Worm (Caenorhabditis elegans) whole organism, late embryonic: ENCODE results near the gene F09C12.8.
A peak's percentile ranks its signal among the peaks of the same experiment; 100 is the strongest.

Experiments
- C08G9.2 ChIP-seq: sonication (generic microtip); optimal IDR thresholded peaks from 2 replicates; lab custom pipeline; 2016; ENCODE audit warnings: mild to moderate bottlenecking, missing genetic modification characterization, moderate library complexity, missing compliant biosample characterization
- C38D4.7 ChIP-seq: fragments of 200-800 bp; sonication (Bioruptor generic); optimal IDR thresholded peaks from 2 replicates; lab custom pipeline; 2018; ENCODE audit warnings: mild to moderate bottlenecking, missing genetic modification characterization, moderate library complexity, missing compliant biosample characterization
- F13H6.1 ChIP-seq: sonication (generic microtip); optimal IDR thresholded peaks from 2 replicates; lab custom pipeline; 2016; ENCODE audit warnings: missing genetic modification characterization, missing compliant biosample characterization
- K02D7.2 ChIP-seq: sonication (generic microtip); optimal IDR thresholded peaks from 2 replicates; lab custom pipeline; 2017; ENCODE audit warnings: mild to moderate bottlenecking, missing genetic modification characterization, missing compliant biosample characterization
- T23F11.4 ChIP-seq: fragments of 200-800 bp; sonication (Bioruptor generic); optimal IDR thresholded peaks from 2 replicates; lab custom pipeline; 2018; ENCODE audit warnings: mild to moderate bottlenecking, missing genetic modification characterization, missing compliant biosample characterization
- Y22D7AL.16 ChIP-seq: sonication (generic microtip); optimal IDR thresholded peaks from 2 replicates; lab custom pipeline; 2016; ENCODE audit warnings: missing genetic modification characterization, missing compliant biosample characterization
- ahr-1 ChIP-seq: sonication (generic microtip); optimal IDR thresholded peaks from 2 replicates; lab custom pipeline; 2016; ENCODE audit warnings: missing genetic modification characterization, missing compliant biosample characterization
- ama-1 ChIP-seq: fragments of 150-350 bp; optimal IDR thresholded peaks from 2 replicates; lab custom pipeline; 2014
- ceh-14 ChIP-seq: sonication (generic microtip); optimal IDR thresholded peaks from 2 replicates; lab custom pipeline; 2016; ENCODE audit warnings: missing genotype, missing genetic modification characterization, missing compliant biosample characterization
- ceh-18 ChIP-seq: sonication (generic microtip); optimal IDR thresholded peaks from 2 replicates; lab custom pipeline; 2016; ENCODE audit warnings: missing genetic modification characterization, missing compliant biosample characterization
- ceh-2 ChIP-seq: sonication (generic microtip); optimal IDR thresholded peaks from 2 replicates; lab custom pipeline; 2016; ENCODE audit warnings: missing genotype, missing genetic modification characterization, missing compliant biosample characterization
- ceh-22 ChIP-seq: sonication (generic microtip); optimal IDR thresholded peaks from 2 replicates; lab custom pipeline; 2017; ENCODE audit warnings: missing biosample characterization, missing genetic modification characterization
- ceh-24 ChIP-seq: sonication (generic microtip); optimal IDR thresholded peaks from 2 replicates; lab custom pipeline; 2016; ENCODE audit warnings: mild to moderate bottlenecking, missing genetic modification characterization, missing compliant biosample characterization
- ceh-30 ChIP-seq: fragments of 150-350 bp; optimal IDR thresholded peaks from 2 replicates; lab custom pipeline; 2014; ENCODE audit warnings: missing biosample characterization, missing genetic modification characterization
- ceh-48 ChIP-seq: sonication (generic microtip); optimal IDR thresholded peaks from 2 replicates; lab custom pipeline; 2016; ENCODE audit warnings: missing genetic modification characterization, inconsistent platforms, missing compliant biosample characterization
- ceh-9 ChIP-seq: sonication (generic microtip); optimal IDR thresholded peaks from 2 replicates; lab custom pipeline; 2016; ENCODE audit warnings: mild to moderate bottlenecking, missing genetic modification characterization, inconsistent platforms, missing compliant biosample characterization
- che-1 ChIP-seq: sonication (generic microtip); optimal IDR thresholded peaks from 2 replicates; lab custom pipeline; 2016; ENCODE audit warnings: mild to moderate bottlenecking, missing genetic modification characterization, missing compliant biosample characterization
- dmd-4 ChIP-seq: sonication (generic microtip); optimal IDR thresholded peaks from 2 replicates; lab custom pipeline; 2016; ENCODE audit warnings: borderline replicate concordance, missing genetic modification characterization, missing compliant biosample characterization
- dve-1 ChIP-seq: sonication (generic microtip); optimal IDR thresholded peaks from 2 replicates; lab custom pipeline; 2017; ENCODE audit warnings: antibody characterized with exemption, mild to moderate bottlenecking, missing genetic modification characterization, missing compliant biosample characterization
- elt-2 ChIP-seq: sonication (generic microtip); optimal IDR thresholded peaks from 2 replicates; lab custom pipeline; 2016; ENCODE audit warnings: missing genetic modification reagents, missing genetic modification characterization, missing compliant biosample characterization
- elt-4 ChIP-seq: sonication (generic microtip); optimal IDR thresholded peaks from 2 replicates; lab custom pipeline; 2016; ENCODE audit warnings: missing genetic modification characterization, missing compliant biosample characterization
- ets-4 ChIP-seq: sonication (generic microtip); optimal IDR thresholded peaks from 2 replicates; lab custom pipeline; 2016; ENCODE audit warnings: missing genetic modification characterization, missing compliant biosample characterization
- eyg-1 ChIP-seq: sonication (generic microtip); optimal IDR thresholded peaks from 2 replicates; lab custom pipeline; 2016; ENCODE audit warnings: missing genotype, missing genetic modification characterization, missing compliant biosample characterization
- fax-1 ChIP-seq: sonication (generic microtip); optimal IDR thresholded peaks from 2 replicates; lab custom pipeline; 2016; ENCODE audit warnings: missing genotype, missing genetic modification characterization, missing compliant biosample characterization
- fkh-10 ChIP-seq: fragments of 150-350 bp; optimal IDR thresholded peaks from 2 replicates; lab custom pipeline; 2014; ENCODE audit warnings: missing biosample characterization, missing genetic modification reagents, missing genetic modification characterization
- gmeb-2 ChIP-seq: sonication (generic microtip); optimal IDR thresholded peaks from 2 replicates; lab custom pipeline; 2016; ENCODE audit warnings: missing genetic modification characterization, inconsistent platforms, missing compliant biosample characterization
- hlh-13 ChIP-seq: fragments of 200-800 bp; sonication (Bioruptor generic); optimal IDR thresholded peaks from 2 replicates; lab custom pipeline; 2018; ENCODE audit warnings: mild to moderate bottlenecking, missing genetic modification characterization, missing compliant biosample characterization
- hlh-15 ChIP-seq: sonication (generic microtip); optimal IDR thresholded peaks from 2 replicates; lab custom pipeline; 2016; ENCODE audit warnings: missing genetic modification characterization, missing compliant biosample characterization
- hlh-6 ChIP-seq: sonication (generic microtip); optimal IDR thresholded peaks from 2 replicates; lab custom pipeline; 2016; ENCODE audit warnings: missing genotype, missing genetic modification characterization, missing compliant biosample characterization
- lin-11 ChIP-seq: fragments of 200-800 bp; sonication (Bioruptor generic); optimal IDR thresholded peaks from 2 replicates; lab custom pipeline; 2018; ENCODE audit warnings: mild to moderate bottlenecking, missing genetic modification characterization, missing compliant biosample characterization
- madf-2 ChIP-seq: sonication (generic microtip); optimal IDR thresholded peaks from 2 replicates; lab custom pipeline; 2017; ENCODE audit warnings: missing genetic modification characterization, missing compliant biosample characterization
- mec-3 ChIP-seq: sonication (generic microtip); optimal IDR thresholded peaks from 2 replicates; lab custom pipeline; 2016; ENCODE audit warnings: borderline replicate concordance, missing genetic modification characterization, missing compliant biosample characterization
- nfya-1 ChIP-seq: sonication (generic microtip); optimal IDR thresholded peaks from 2 replicates; lab custom pipeline; 2017; ENCODE audit warnings: missing genetic modification characterization, mild to moderate bottlenecking, missing compliant biosample characterization, antibody characterized with exemption, moderate library complexity
- nhr-11 ChIP-seq: fragments of 150-350 bp; optimal IDR thresholded peaks from 2 replicates; lab custom pipeline; 2014; ENCODE audit warnings: missing biosample characterization, missing genetic modification characterization
- nhr-232 ChIP-seq: sonication (generic microtip); optimal IDR thresholded peaks from 2 replicates; lab custom pipeline; 2016; ENCODE audit warnings: missing genetic modification characterization, missing compliant biosample characterization
- npax-4 ChIP-seq: sonication (generic microtip); optimal IDR thresholded peaks from 2 replicates; lab custom pipeline; 2016; ENCODE audit warnings: missing genetic modification characterization, missing compliant biosample characterization
- odd-2 ChIP-seq: sonication (generic microtip); optimal IDR thresholded peaks from 2 replicates; lab custom pipeline; 2017; ENCODE audit warnings: antibody characterized with exemption, mild to moderate bottlenecking, missing genetic modification characterization, missing compliant biosample characterization
- pat-9 ChIP-seq: fragments of 200-800 bp; sonication (Bioruptor generic); optimal IDR thresholded peaks from 2 replicates; lab custom pipeline; 2018; ENCODE audit warnings: mild to moderate bottlenecking, missing genetic modification characterization, moderate library complexity, missing compliant biosample characterization
- pax-1 ChIP-seq: fragments of 150-350 bp; optimal IDR thresholded peaks from 2 replicates; lab custom pipeline; 2014; ENCODE audit warnings: missing biosample characterization, missing genetic modification characterization
- pha-2 ChIP-seq: sonication (generic microtip); optimal IDR thresholded peaks from 2 replicates; lab custom pipeline; 2017; ENCODE audit warnings: mild to moderate bottlenecking, missing genetic modification characterization, missing compliant biosample characterization
- pqm-1 ChIP-seq: sonication (generic microtip); optimal IDR thresholded peaks from 2 replicates; lab custom pipeline; 2016; ENCODE audit warnings: missing genetic modification characterization, missing compliant biosample characterization
- pros-1 ChIP-seq: fragments of 150-350 bp; optimal IDR thresholded peaks from 2 replicates; lab custom pipeline; 2014; ENCODE audit warnings: missing biosample characterization, missing genetic modification reagents, missing genetic modification characterization
- rnt-1 ChIP-seq: sonication (generic microtip); optimal IDR thresholded peaks from 2 replicates; lab custom pipeline; 2016; ENCODE audit warnings: missing genetic modification characterization, missing compliant biosample characterization
- sdc-2 ChIP-seq: sonication (generic microtip); optimal IDR thresholded peaks from 2 replicates; lab custom pipeline; 2016; ENCODE audit warnings: missing genotype, missing genetic modification characterization, missing compliant biosample characterization
- sox-4 ChIP-seq: sonication (generic microtip); optimal IDR thresholded peaks from 2 replicates; lab custom pipeline; 2017; ENCODE audit warnings: mild to moderate bottlenecking, missing genetic modification characterization, inconsistent platforms, missing compliant biosample characterization
- syd-9 ChIP-seq: sonication (generic microtip); optimal IDR thresholded peaks from 2 replicates; lab custom pipeline; 2016; ENCODE audit warnings: mild to moderate bottlenecking, missing genetic modification characterization, moderate library complexity, missing compliant biosample characterization
- tbx-2 ChIP-seq: sonication (generic microtip); optimal IDR thresholded peaks from 2 replicates; lab custom pipeline; 2016; ENCODE audit warnings: missing genetic modification characterization, missing compliant biosample characterization
- tbx-7 ChIP-seq: sonication (generic microtip); optimal IDR thresholded peaks from 2 replicates; lab custom pipeline; 2016; ENCODE audit warnings: missing genotype, missing genetic modification characterization, missing compliant biosample characterization
- ttx-3 ChIP-seq: sonication (generic microtip); optimal IDR thresholded peaks from 2 replicates; lab custom pipeline; 2016; ENCODE audit warnings: missing genetic modification reagents, missing genetic modification characterization, missing compliant biosample characterization
- unc-42 ChIP-seq: sonication (generic microtip); optimal IDR thresholded peaks from 2 replicates; lab custom pipeline; 2016; ENCODE audit warnings: missing genotype, missing genetic modification characterization, missing compliant biosample characterization
- unc-55 ChIP-seq: sonication (generic microtip); optimal IDR thresholded peaks from 2 replicates; lab custom pipeline; 2017; ENCODE audit warnings: missing biosample characterization, missing genetic modification reagents, missing genetic modification characterization
- unc-86 ChIP-seq: sonication (generic microtip); optimal IDR thresholded peaks from 2 replicates; lab custom pipeline; 2016; ENCODE audit warnings: missing genetic modification characterization, missing compliant biosample characterization
- ztf-16 ChIP-seq: sonication (generic microtip); optimal IDR thresholded peaks from 2 replicates; lab custom pipeline; 2017; ENCODE audit warnings: missing genetic modification characterization, missing compliant biosample characterization

Gene F09C12.8

ce11 chrII:5092362-5093281 is 19.6 kb upstream of the F09C12.8 start, which contains the start of gene C04G6.2:
TSS of gene C04G6.2 (plus strand) at chrII:5093231.
- TF ChIP-seq T23F11.4 (GFP tag; lab: Kevin White, UChicago) (no peak), ceh-2 (tag; lab: Kevin White, UChicago) (no peak), ets-4 (no peak), nhr-232 (tag; lab: Kevin White, UChicago) (no peak), K02D7.2 (tag; lab: Kevin White, UChicago) (no peak), pros-1 (tag; lab: Kevin White, UChicago) (no peak), nhr-11 (tag; lab: Kevin White, UChicago) (no peak), ahr-1 (tag; lab: Kevin White, UChicago) (no peak), C08G9.2 (tag; lab: Kevin White, UChicago) (no peak), unc-86 (tag; lab: Kevin White, UChicago) (no peak), tbx-2 (tag; lab: Kevin White, UChicago) (peak; percentile 63), dmd-4 (tag; lab: Kevin White, UChicago) (no peak), eyg-1 (tag; lab: Kevin White, UChicago) (no peak), ceh-48 (peak; percentile 35), che-1 (no peak), ceh-14 (tag; lab: Kevin White, UChicago) (no peak), fkh-10 (GFP tag; lab: Kevin White, UChicago) (no peak), hlh-6 (no peak), F13H6.1 (tag; lab: Kevin White, UChicago) (no peak), nfya-1 (tag; lab: Kevin White, UChicago) (peak; percentile 49), pha-2 (tag; lab: Kevin White, UChicago) (peak; percentile 57), elt-2 (tag; lab: Kevin White, UChicago) (no peak), ceh-24 (tag; lab: Kevin White, UChicago) (no peak), ztf-16 (tag; lab: Kevin White, UChicago) (no peak), Y22D7AL.16 (tag; lab: Kevin White, UChicago) (no peak), sdc-2 (tag; lab: Kevin White, UChicago) (no peak), odd-2 (tag; lab: Kevin White, UChicago) (no peak), pat-9 (tag; lab: Kevin White, UChicago) (no peak), tbx-7 (tag; lab: Kevin White, UChicago) (no peak), sox-4 (tag; lab: Kevin White, UChicago) (no peak), ama-1 (lab: Kevin White, UChicago) (no peak), ceh-9 (tag; lab: Kevin White, UChicago) (no peak), gmeb-2 (tag; lab: Kevin White, UChicago) (no peak), pax-1 (peak; percentile 42), hlh-15 (tag; lab: Kevin White, UChicago) (no peak), ttx-3 (tag; lab: Kevin White, UChicago) (no peak), dve-1 (tag; lab: Kevin White, UChicago) (peak; percentile 32), mec-3 (no peak), unc-55 (GFP tag; lab: Kevin White, UChicago) (no peak), lin-11 (no peak), ceh-18 (tag; lab: Kevin White, UChicago) (no peak), syd-9 (tag; lab: Kevin White, UChicago) (no peak), unc-42 (tag; lab: Kevin White, UChicago) (peak; percentile 36), ceh-22 (tag; lab: Kevin White, UChicago) (no peak), fax-1 (tag; lab: Kevin White, UChicago) (no peak), elt-4 (tag; lab: Kevin White, UChicago) (no peak), madf-2 (tag; lab: Kevin White, UChicago) (no peak), hlh-13 (GFP tag; lab: Kevin White, UChicago) (no peak), ceh-30 (no peak), npax-4 (tag; lab: Kevin White, UChicago) (no peak), C38D4.7 (no peak), rnt-1 (peak; percentile 3), pqm-1 (tag; lab: Kevin White, UChicago) (no peak)
